Fruit fly (Drosophila melanogaster) whole organism, adult: ENCODE measurements around the gene Dpy-30L1.

ENCODE experiments used
- Hr96 ChIP-seq: fragments of 200-800 bp; sonication (Bioruptor generic); optimal IDR thresholded peaks from 2 replicates; lab custom pipeline; 2016; ENCODE audit warnings: missing biosample characterization, missing genetic modification characterization
- Mnt ChIP-seq: fragments of 200-800 bp; sonication (Bioruptor generic); optimal IDR thresholded peaks from 2 replicates; lab custom pipeline; 2016; ENCODE audit warnings: missing biosample characterization, mild to moderate bottlenecking, missing genetic modification characterization
- kay ChIP-seq: fragments of 200-800 bp; sonication (Bioruptor generic); peaks from one replicate; lab custom pipeline; 2016; ENCODE audit warnings: missing biosample characterization, missing genetic modification characterization, borderline replicate concordance
- ovo ChIP-seq: fragments of 200-800 bp; sonication (Bioruptor generic); optimal IDR thresholded peaks from 2 replicates; lab custom pipeline; 2016; ENCODE audit warnings: missing biosample characterization, missing genetic modification characterization

DNA sequence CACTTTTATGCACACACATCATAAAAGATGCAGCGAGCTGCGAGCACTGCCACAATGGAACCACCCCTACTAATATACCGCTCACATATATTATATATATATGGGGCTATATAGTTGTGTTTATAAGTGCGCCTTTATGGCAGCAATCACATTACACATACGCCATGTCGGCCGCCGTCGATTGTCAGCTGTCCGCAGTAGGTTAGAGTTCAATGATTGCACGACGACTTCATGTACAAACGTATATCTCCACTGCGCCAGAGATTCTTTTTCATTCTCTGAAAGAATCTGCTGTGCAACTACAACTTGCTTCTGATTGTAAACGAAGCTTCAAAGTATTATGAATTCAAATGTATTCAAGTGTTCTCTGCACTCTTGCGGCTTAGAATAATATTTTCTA is 20.2 kb downstream of the Dpy-30L1 start:
- TF ChIP-seq Hr96 (no peak), kay (no peak), ovo (GFP tag; lab: Kevin White, UChicago) (no peak), Mnt (GFP tag; lab: Kevin White, UChicago) (no peak)
